Worm (Caenorhabditis elegans): ENCODE results near the gene C53D6.8.
A peak's percentile ranks its signal among the peaks of the same experiment; 100 is the strongest.

The C53D6.8 gene

DNA sequence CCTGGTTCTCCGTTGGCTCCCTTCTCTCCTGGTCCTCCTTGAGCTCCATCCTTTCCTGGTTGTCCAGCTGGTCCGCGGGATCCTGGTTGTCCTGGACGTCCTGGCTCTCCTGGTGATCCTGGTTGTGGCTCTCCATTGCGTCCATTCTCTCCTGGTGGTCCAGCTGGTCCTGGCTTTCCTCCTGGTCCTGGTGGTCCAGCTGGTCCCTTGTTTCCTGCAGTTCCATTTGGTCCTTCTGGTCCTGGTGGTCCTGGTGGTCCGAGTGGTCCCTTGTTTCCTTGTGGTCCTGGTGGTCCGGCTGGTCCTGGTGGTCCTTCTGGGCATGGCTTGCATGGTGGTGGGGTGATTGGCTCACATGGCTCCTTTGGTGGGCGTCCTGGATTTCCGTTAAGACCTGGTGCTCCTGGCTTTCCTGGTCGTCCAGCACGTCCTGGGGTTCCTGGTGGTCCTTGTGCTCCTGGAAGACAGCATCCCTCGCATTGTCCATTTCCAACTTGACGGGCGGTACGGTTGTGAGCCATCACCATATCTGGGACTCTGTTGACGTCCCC is 23.4 kb downstream of the C53D6.8 start:
- TF ChIP-seq unc-55 (GFP tag; optimal IDR thresholded peaks at IDR 0.05) (no peak), unc-62 (GFP tag; optimal IDR thresholded peaks at IDR 0.05) (no peak), nhr-23 (tag; optimal IDR thresholded peaks at IDR 0.05) (no peak), nhr-129 (tag; optimal IDR thresholded peaks at IDR 0.05) (no peak), peb-1 (tag; optimal IDR thresholded peaks at IDR 0.05) (no peak), nhr-10 (tag; optimal IDR thresholded peaks at IDR 0.05) (no peak), zag-1 (tag; optimal IDR thresholded peaks at IDR 0.05) (no peak), nhr-21 (tag; optimal IDR thresholded peaks at IDR 0.05) (no peak), unc-39 (tag; optimal IDR thresholded peaks at IDR 0.05) (no peak), mab-5 (tag; optimal IDR thresholded peaks at IDR 0.05) (no peak), skn-1 (tag; optimal IDR thresholded peaks at IDR 0.05) (no peak), Y55F3AM.14 (GFP tag; optimal IDR thresholded peaks at IDR 0.05) (no peak), lin-11 (tag; optimal IDR thresholded peaks at IDR 0.05) (no peak), fos-1 (tag; optimal IDR thresholded peaks at IDR 0.05) (no peak), ZK546.5 (tag; optimal IDR thresholded peaks at IDR 0.05) (no peak), nhr-11 (tag; optimal IDR thresholded peaks at IDR 0.05) (no peak), lin-13 (GFP tag; optimal IDR thresholded peaks at IDR 0.05) (no peak), mdl-1 (tag; optimal IDR thresholded peaks at IDR 0.05) (no peak), egl-27 (tag; optimal IDR thresholded peaks at IDR 0.05) (no peak), mbf-1 (tag; optimal IDR thresholded peaks at IDR 0.05) (no peak)

DNA sequence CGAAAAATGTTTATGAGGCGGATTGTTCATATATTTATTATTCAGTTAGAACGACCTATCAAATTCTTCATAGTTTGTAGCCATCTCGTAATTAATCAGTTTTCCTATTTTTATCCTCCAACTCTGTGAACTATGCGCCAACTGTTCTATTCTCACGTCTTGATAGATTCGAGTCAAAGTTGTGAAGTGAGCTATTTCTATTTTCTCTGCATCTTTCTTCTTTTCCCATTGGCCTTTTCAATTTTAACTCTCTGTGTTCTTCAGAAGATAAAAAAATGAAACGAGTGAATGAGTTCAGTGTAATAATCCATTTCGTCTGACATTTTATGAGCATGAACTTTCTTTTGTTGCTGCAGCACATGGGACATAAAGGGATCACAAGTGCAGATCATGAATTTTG is 24.5 kb downstream of the C53D6.8 start:
- TF ChIP-seq ztf-4 (tag; optimal IDR thresholded peaks at IDR 0.05) (peak; percentile 27), nhr-11 (tag; optimal IDR thresholded peaks at IDR 0.05) (no peak), C34F6.9 (tag; optimal IDR thresholded peaks at IDR 0.05) (peak; percentile 32), nhr-129 (tag; optimal IDR thresholded peaks at IDR 0.05) (peak; percentile 39), mbf-1 (tag; optimal IDR thresholded peaks at IDR 0.05) (no peak), elt-1 (tag; optimal IDR thresholded peaks at IDR 0.05) (no peak), F13H6.1 (tag; optimal IDR thresholded peaks at IDR 0.05) (peak; percentile 42), sma-9 (GFP tag; optimal IDR thresholded peaks at IDR 0.05) (peak; percentile 48), sma-9 (tag; optimal IDR thresholded peaks at IDR 0.05) (no peak), lsy-2 (tag; optimal IDR thresholded peaks at IDR 0.05) (peak in 1 of 2 experiments; percentile 61), crh-2 (tag; optimal IDR thresholded peaks at IDR 0.05) (no peak)

DNA sequence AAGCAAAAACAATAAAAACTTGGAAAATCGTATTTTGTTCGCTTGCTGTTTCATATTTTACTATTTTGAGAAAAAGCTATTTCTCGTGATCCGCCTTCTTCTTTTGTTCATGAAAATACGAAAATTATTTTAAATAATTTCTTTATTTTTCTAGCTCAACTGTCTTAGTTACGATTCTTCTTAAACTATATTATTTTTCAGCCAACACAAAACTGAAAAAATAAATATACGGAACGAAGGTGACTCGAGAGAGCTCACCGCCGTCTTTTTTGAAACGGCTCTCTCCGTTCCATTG is 27.3 kb downstream of the C53D6.8 start, which contains the start of gene pdzd-8:
TSS of gene pdzd-8 (plus strand) at position 196 of the 295 bp plus-strand sequence.
- no peak for TF ChIP-seq sma-9 (GFP tag; optimal IDR thresholded peaks at IDR 0.05)
- TF ChIP-seq sma-9 (tag; optimal IDR thresholded peaks at IDR 0.05): no peak
- no peak for TF ChIP-seq nhr-77 (tag; optimal IDR thresholded peaks at IDR 0.05)
- TF ChIP-seq alr-1 (tag; optimal IDR thresholded peaks at IDR 0.05): no peak
- no peak for TF ChIP-seq ceh-82 (tag; optimal IDR thresholded peaks at IDR 0.05)
- TF ChIP-seq lin-39 (tag; optimal IDR thresholded peaks at IDR 0.05): no peak
- no peak for TF ChIP-seq ztf-4 (tag; optimal IDR thresholded peaks at IDR 0.05)
- no peak for TF ChIP-seq dmd-4 (tag; optimal IDR thresholded peaks at IDR 0.05)
- no peak for TF ChIP-seq mbf-1 (tag; optimal IDR thresholded peaks at IDR 0.05)
- TF ChIP-seq peb-1 (tag; optimal IDR thresholded peaks at IDR 0.05): no peak
- TF ChIP-seq elt-1 (tag; optimal IDR thresholded peaks at IDR 0.05): no peak
- TF ChIP-seq nhr-10 (tag; optimal IDR thresholded peaks at IDR 0.05): no peak
- TF ChIP-seq ama-1 (optimal IDR thresholded peaks at IDR 0.05): no peak
- no peak for TF ChIP-seq mdl-1 (tag; optimal IDR thresholded peaks at IDR 0.05)
- no peak for TF ChIP-seq ztf-1 (GFP tag; conservative IDR thresholded peaks at IDR 0.05)
- no peak for TF ChIP-seq crh-2 (tag; optimal IDR thresholded peaks at IDR 0.05)
- TF ChIP-seq C34F6.9 (tag; optimal IDR thresholded peaks at IDR 0.05): no peak
- TF ChIP-seq nhr-237 (tag; optimal IDR thresholded peaks at IDR 0.05): no peak

DNA sequence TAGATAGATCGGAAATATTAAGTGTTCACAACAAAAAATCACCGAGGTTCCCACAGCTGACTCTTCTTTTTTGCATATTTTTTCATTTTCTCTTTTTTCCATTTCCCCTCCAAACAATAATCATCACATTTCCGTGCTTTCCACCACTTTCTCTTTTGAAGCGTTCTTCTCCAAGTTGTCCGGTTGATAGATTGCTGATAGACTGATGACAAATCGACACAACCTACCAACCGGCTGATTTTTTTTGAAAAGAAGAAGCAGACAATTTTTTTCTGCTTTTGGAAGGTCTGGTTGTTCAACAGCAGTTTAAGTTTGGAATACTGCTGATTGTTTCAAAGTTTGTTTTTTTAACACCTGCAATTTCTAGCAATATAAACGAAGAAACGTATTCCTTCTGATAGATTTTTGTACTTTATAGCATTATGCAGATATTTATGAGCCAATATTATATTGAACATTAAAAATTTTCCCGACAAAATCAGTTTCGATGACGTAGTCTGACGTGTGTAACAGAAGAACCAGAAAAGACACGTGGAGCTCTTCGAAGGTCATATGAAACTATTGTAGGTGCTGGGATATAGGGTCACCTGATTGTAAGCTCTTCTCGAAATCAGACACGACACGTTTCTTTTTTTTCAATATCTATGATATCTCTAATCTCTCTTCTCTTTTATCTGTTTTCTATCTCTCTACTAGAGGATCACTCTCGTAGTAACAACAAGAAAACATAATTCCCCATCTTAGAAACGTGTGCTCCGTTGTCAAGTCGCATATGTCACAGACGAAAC is 27.8 kb downstream of the C53D6.8 start:
- TF ChIP-seq mab-5 (tag; optimal IDR thresholded peaks at IDR 0.05) (no peak), alr-1 (tag; optimal IDR thresholded peaks at IDR 0.05) (no peak), unc-55 (GFP tag; optimal IDR thresholded peaks at IDR 0.05) (no peak), blmp-1 (tag; optimal IDR thresholded peaks at IDR 0.05; ENCODE audit: insufficient read depth) (no peak), F13H6.1 (tag; optimal IDR thresholded peaks at IDR 0.05) (peak; percentile 34), skn-1 (tag; optimal IDR thresholded peaks at IDR 0.05) (no peak), ztf-1 (GFP tag; conservative IDR thresholded peaks at IDR 0.05) (no peak), Y55F3AM.14 (GFP tag; optimal IDR thresholded peaks at IDR 0.05) (no peak), sma-9 (GFP tag; optimal IDR thresholded peaks at IDR 0.05) (peak; percentile 36), sma-9 (tag; optimal IDR thresholded peaks at IDR 0.05) (no peak), elt-1 (tag; optimal IDR thresholded peaks at IDR 0.05) (no peak), ceh-82 (tag; optimal IDR thresholded peaks at IDR 0.05) (no peak), nhr-129 (tag; optimal IDR thresholded peaks at IDR 0.05) (peak; percentile 42), mdl-1 (tag; optimal IDR thresholded peaks at IDR 0.05) (no peak), lsy-2 (tag; optimal IDR thresholded peaks at IDR 0.05) (peak in 1 of 2 experiments; percentile 63), unc-39 (tag; optimal IDR thresholded peaks at IDR 0.05) (no peak), nhr-77 (tag; optimal IDR thresholded peaks at IDR 0.05) (no peak), fos-1 (tag; optimal IDR thresholded peaks at IDR 0.05) (no peak), snpc-4 (tag; optimal IDR thresholded peaks at IDR 0.05) (no peak), lin-13 (GFP tag; optimal IDR thresholded peaks at IDR 0.05) (no peak), dmd-4 (tag; optimal IDR thresholded peaks at IDR 0.05) (no peak), lin-11 (tag; optimal IDR thresholded peaks at IDR 0.05) (no peak), crh-2 (tag; optimal IDR thresholded peaks at IDR 0.05) (peak; percentile 10), C34F6.9 (tag; optimal IDR thresholded peaks at IDR 0.05) (peak; percentile 56), zag-1 (tag; optimal IDR thresholded peaks at IDR 0.05) (no peak), nhr-12 (tag; optimal IDR thresholded peaks at IDR 0.05) (no peak), egl-27 (tag; optimal IDR thresholded peaks at IDR 0.05) (no peak), lin-39 (tag; optimal IDR thresholded peaks at IDR 0.05) (no peak), gmeb-1 (tag; optimal IDR thresholded peaks at IDR 0.05) (no peak), nhr-25 (tag; optimal IDR thresholded peaks at IDR 0.05) (no peak), sma-3 (GFP tag; optimal IDR thresholded peaks at IDR 0.05) (no peak)
